Fruit fly (Drosophila melanogaster) whole organism: ENCODE results near the gene Cpr97Eb.

Experiments
- CG8478 ChIP-seq: fragments of >200 bp; optimal IDR thresholded peaks from 2 replicates; lab custom pipeline; 2018; ENCODE audit warnings: inconsistent platforms
- EcR ChIP-seq, 2 experiments: fragments of >200 bp; optimal IDR thresholded peaks; 2 replicates each; lab custom pipeline; 2017; ENCODE audit warnings: missing biosample characterization in 2 of 2, missing genetic modification characterization in 2 of 2, missing genetic modification reagents in 2 of 2
- pan ChIP-seq: fragments of >200 bp; optimal IDR thresholded peaks from 2 replicates; lab custom pipeline; 2017
- psq ChIP-seq: fragments of >200 bp; optimal IDR thresholded peaks from 2 replicates; lab custom pipeline; 2017
- usp ChIP-seq: fragments of >200 bp; optimal IDR thresholded peaks from 2 replicates; lab custom pipeline; 2017; ENCODE audit warnings: missing biosample characterization, missing genetic modification characterization, mixed read lengths

- TF ChIP-seq pan (no peak), usp (GFP tag; lab: Kevin White, UChicago) (no peak), psq (lab: Kevin White, UChicago) (no peak), EcR (GFP tag; optimal IDR thresholded peaks at IDR 0.05; lab: Kevin White, UChicago) (no peak), CG8478 (no peak)
Measured at dm6 chr3R:27108111-27108510, 17.2 kb upstream of the Cpr97Eb start.
